Worm (Caenorhabditis elegans) whole organism, dauer: Measurements from ENCODE around the gene ZC15.3.

ENCODE experiments used
- unc-62 ChIP-seq: sonication (generic microtip); optimal IDR thresholded peaks from 2 replicates; lab custom pipeline; 2017; ENCODE audit warnings: missing biosample characterization, missing genetic modification reagents, missing genetic modification characterization

Gene ZC15.3

ce11 chrV:20338020-20338419, 34.6 kb downstream of the ZC15.3 start:
- TF ChIP-seq unc-62 (GFP tag; lab: Kevin White, UChicago) = no peak

- TF ChIP-seq unc-62 (GFP tag; lab: Kevin White, UChicago) = no peak
Measured at ce11 chrV:20338870-20339269, 35.5 kb downstream of the ZC15.3 start.

- TF ChIP-seq unc-62 (GFP tag; lab: Kevin White, UChicago) = no peak
Measured at ce11 chrV:20344889-20345288, 41.5 kb downstream of the ZC15.3 start, which contains the start of gene Y38H6A.3. Gene Y38H6A.3, plus strand, starts transcription at chrV:20345189.

ce11 chrV:20347625-20348024, 44.2 kb downstream of the ZC15.3 start:
- no peak for TF ChIP-seq unc-62 (GFP tag; lab: Kevin White, UChicago)

ce11 chrV:20350382-20350781, 47.0 kb downstream of the ZC15.3 start:
- TF ChIP-seq unc-62 (GFP tag; lab: Kevin White, UChicago) = no peak

ce11 chrV:20351195-20351594, 47.8 kb downstream of the ZC15.3 start, which contains the start of gene K02E2.1:
Gene K02E2.1, plus strand, starts transcription at chrV:20351495.
- no peak for TF ChIP-seq unc-62 (GFP tag; lab: Kevin White, UChicago)
